Worm (Caenorhabditis elegans) whole organism, L2 larva: ENCODE measurements around the gene F52B11.5.

ENCODE experiments used
- ama-1 ChIP-seq: fragments of 150-350 bp; optimal IDR thresholded peaks from 2 replicates; lab custom pipeline; 2018; ENCODE audit warnings: inconsistent platforms
- gmeb-1 ChIP-seq: fragments of 150-350 bp; optimal IDR thresholded peaks from 2 replicates; lab custom pipeline; 2014; ENCODE audit warnings: missing biosample characterization, missing genetic modification characterization
- nhr-25 ChIP-seq: fragments of 150-350 bp; sonication (generic microtip); optimal IDR thresholded peaks from 3 replicates; lab custom pipeline; 2014; ENCODE audit warnings: missing biosample characterization, missing genetic modification characterization
- snpc-4 ChIP-seq: fragments of 150-350 bp; optimal IDR thresholded peaks from 2 replicates; lab custom pipeline; 2014; ENCODE audit warnings: missing biosample characterization, missing genetic modification characterization

DNA sequence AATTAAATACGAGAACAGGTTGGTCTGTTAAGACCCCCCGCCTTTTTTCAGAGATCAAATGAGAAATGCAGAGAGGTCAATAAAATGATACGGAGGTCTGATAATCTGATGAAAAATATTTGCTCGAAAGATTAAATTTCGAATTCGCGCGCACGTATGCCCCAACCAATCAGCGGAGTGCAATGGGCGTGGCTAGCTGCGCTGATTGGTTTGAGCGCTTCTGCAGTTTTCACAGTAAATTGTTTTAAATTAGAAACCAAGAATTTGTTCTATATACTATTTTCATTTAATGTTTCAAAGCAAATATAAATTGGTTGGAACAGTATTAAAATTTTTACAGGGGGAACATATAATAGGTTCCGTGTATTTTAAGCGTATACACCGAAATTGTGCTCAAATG is 16.3 kb upstream of the F52B11.5 start:
- TF ChIP-seq ama-1 (lab: Kevin White, UChicago) (no peak), snpc-4 (tag; lab: Kevin White, UChicago) (no peak), nhr-25 (no peak), gmeb-1 (no peak)
